Worm (Caenorhabditis elegans): ENCODE data around the gene mxl-1.

DNA sequence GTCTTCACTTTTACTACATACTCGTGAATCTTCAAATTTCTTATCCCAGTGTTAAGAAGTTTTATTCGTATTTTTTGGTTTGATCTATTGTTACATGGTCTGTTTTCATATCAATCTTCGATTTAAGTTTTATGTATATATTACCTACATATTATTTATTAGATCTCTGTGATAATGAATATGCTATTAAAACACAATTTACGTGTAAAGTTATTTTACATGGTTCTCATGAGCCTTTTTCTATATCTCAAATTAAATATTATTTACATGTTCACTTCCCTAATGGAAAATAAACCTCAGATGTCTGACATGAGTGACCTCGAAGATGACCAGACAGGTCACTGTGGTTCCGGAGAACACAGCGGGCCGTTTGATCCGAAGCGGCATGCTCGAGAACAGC, at the start of gene mxl-1:
- TF ChIP-seq unc-62 (GFP tag; optimal IDR thresholded peaks at IDR 0.05): no peak
- no peak for TF ChIP-seq nhr-25 (tag; optimal IDR thresholded peaks at IDR 0.05)
- no peak for TF ChIP-seq nhr-77 (tag; optimal IDR thresholded peaks at IDR 0.05)
- TF ChIP-seq nhr-11 (tag; optimal IDR thresholded peaks at IDR 0.05): no peak
- no peak for TF ChIP-seq fkh-10 (GFP tag; optimal IDR thresholded peaks at IDR 0.05)
- TF ChIP-seq ztf-11 (tag; optimal IDR thresholded peaks at IDR 0.05): no peak
- no peak for TF ChIP-seq pha-4 (tag; optimal IDR thresholded peaks at IDR 0.05)
- no peak for TF ChIP-seq nhr-237 (tag; optimal IDR thresholded peaks at IDR 0.05)
- no peak for TF ChIP-seq elt-1 (tag; optimal IDR thresholded peaks at IDR 0.05)
- no peak for TF ChIP-seq ceh-82 (tag; optimal IDR thresholded peaks at IDR 0.05)
- TF ChIP-seq skn-1 (tag; optimal IDR thresholded peaks at IDR 0.05): no peak

All from whole organism, L3 larva.